Worm (Caenorhabditis elegans): ENCODE measurements around the gene C29G2.3.

Gene C29G2.3

DNA sequence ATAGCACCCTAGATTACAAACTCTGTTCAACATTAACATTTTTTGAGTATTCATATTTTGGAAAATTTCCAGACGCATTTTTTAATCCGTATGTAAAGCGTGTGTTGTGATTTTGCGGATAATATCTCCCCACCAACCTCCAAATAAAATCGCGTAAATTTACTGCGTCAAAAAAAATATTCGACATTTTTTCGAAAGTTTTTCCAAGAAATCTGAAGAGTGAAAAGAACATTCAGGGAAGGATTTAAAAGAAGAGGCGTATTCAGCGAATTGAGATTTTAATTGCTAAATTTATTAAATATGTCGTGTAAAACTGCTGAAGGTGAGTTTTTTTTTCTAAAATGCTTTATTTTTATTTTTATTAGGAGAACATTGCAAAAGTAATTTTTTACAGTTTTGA lies 6.8 kb upstream of the C29G2.3 start, which contains the start of gene nhr-290:
nhr-290 (plus strand) TSS at position 301 of the 400 bp plus-strand sequence.
- no peak for TF ChIP-seq B0035.1 (tag; optimal IDR thresholded peaks at IDR 0.05)
- TF ChIP-seq ztf-22 (GFP tag; optimal IDR thresholded peaks at IDR 0.05): no peak

- 0 out of 2 replicates have a peak, but pooled peaks have one; percentile 27 for TF ChIP-seq egl-18 (GFP tag; IDR thresholded peaks at IDR 0.05)
- no peak for TF ChIP-seq snpc-4 (GFP tag; optimal IDR thresholded peaks at IDR 0.05)
- TF ChIP-seq snpc-4 (tag; optimal IDR thresholded peaks at IDR 0.05): peak in 2 of 4 experiments; percentile 63 to 80
- TF ChIP-seq mcd-1 (GFP tag; IDR thresholded peaks at IDR 0.05): 0 out of 2 replicates have a peak, but pooled peaks have one; percentile 14
- TF ChIP-seq ZK185.1 (tag; optimal IDR thresholded peaks at IDR 0.05; ENCODE audit: poor library complexity, severe bottlenecking): no peak
- no peak for TF ChIP-seq madf-3 (GFP tag; IDR thresholded peaks at IDR 0.05)
- TF ChIP-seq hmg-1.2 (GFP tag; IDR thresholded peaks at IDR 0.05): peak; percentile 53
- TF ChIP-seq snpc-1.1 (tag; optimal IDR thresholded peaks at IDR 0.05; ENCODE audit: insufficient read depth): peak; percentile 32
- peak; percentile 79 for TF ChIP-seq zfh-2 (GFP tag; conservative IDR thresholded peaks at IDR 0.05)
Measured at ce11 chrV:2575716-2576115, 5.0 kb upstream of the C29G2.3 start.

DNA sequence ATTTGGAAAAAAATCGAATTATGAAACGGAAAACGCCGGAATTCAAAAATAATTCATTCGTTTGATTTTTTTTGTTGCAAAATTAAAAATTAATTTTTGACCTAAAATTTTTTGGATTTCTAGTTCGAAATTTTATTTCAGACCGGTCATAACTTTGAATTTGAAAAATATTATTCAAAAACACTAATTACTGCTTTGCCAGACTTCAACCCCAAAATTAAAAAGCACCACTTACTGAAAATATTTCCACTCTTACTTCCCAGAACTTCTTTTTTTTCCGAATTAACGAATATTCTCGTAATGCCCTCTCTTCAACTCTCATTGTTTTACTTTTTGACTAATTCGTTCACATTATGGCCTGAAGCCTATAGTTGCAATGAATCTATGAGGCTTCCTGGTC lies 3.1 kb upstream of the C29G2.3 start, which contains the start of gene srt-4:
srt-4 (plus strand) TSS at position 301 of the 400 bp plus-strand sequence.
- TF ChIP-seq ztf-22 (GFP tag; optimal IDR thresholded peaks at IDR 0.05) (no peak), xnd-1 (tag; optimal IDR thresholded peaks at IDR 0.05) (no peak), K12H6.12 (tag; optimal IDR thresholded peaks at IDR 0.05) (no peak), ztf-6 (GFP tag; IDR thresholded peaks at IDR 0.05) (no peak)

DNA sequence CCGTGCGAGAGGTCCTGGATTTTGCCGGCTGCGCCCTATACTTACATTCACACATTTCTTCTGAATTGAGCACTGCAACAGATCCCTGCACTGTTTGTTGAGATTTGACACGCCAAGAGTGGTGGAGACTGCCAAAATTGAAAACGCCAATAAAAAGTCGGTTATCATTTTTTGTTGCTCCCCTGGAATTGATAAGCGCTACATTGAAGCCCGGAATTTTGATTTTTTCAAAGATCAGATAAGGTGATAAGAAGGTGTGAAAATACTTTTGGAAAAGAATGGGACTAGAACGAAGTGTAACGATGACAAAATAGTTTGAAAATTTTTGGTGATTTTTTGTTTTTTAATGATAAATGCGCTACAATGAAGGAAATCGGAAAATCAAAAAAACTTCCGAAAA lies 5.0 kb downstream of the C29G2.3 start, which contains the start of gene C29G2.6:
C29G2.6 (minus strand) TSS at position 182 of the 400 bp plus-strand sequence.
- TF ChIP-seq dox-1 (GFP tag; IDR thresholded peaks at IDR 0.05) (no peak), repo-1 (tag; optimal IDR thresholded peaks at IDR 0.05) (no peak), nhr-80 (tag; optimal IDR thresholded peaks at IDR 0.05) (peak; percentile 42)

DNA sequence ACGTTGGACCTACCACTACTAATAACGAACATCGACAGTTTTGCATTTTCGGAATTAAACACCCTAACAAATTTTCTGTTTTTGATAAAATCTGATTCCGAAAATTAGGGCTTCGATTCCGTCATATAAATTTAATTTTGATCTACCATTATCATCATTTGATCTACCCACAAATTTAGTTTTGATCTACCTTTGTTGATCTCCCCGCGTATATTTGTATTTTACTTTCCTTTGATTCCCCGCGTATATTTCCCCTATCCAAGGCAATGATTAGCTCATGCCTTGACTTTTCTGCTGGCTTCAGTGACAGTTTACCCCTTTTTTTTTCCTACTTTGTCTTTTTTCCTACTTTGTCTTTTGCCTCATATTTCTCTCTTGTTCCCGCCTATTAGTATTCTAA lies 9.1 kb downstream of the C29G2.3 start:
- TF ChIP-seq madf-8 (GFP tag; conservative IDR thresholded peaks at IDR 0.05) (peak; percentile 55), ceh-91 (GFP tag; IDR thresholded peaks at IDR 0.05) (no peak), Y95B8A.8 (GFP tag; IDR thresholded peaks at IDR 0.05) (no peak), Y79H2A.3 (GFP tag; conservative IDR thresholded peaks at IDR 0.05) (no peak), dpl-1 (GFP tag; optimal IDR thresholded peaks at IDR 0.05) (peak; percentile 47), madf-6 (GFP tag; IDR thresholded peaks at IDR 0.05) (peak; percentile 78), sea-2 (GFP tag; IDR thresholded peaks at IDR 0.05) (no peak), ets-4 (GFP tag; optimal IDR thresholded peaks at IDR 0.05) (no peak), somi-1 (GFP tag; optimal IDR thresholded peaks at IDR 0.05) (no peak), atf-7 (tag; optimal IDR thresholded peaks at IDR 0.05) (no peak), bed-2 (GFP tag; IDR thresholded peaks at IDR 0.05) (no peak), unc-130 (GFP tag; optimal IDR thresholded peaks at IDR 0.05) (no peak), ceh-40 (GFP tag; IDR thresholded peaks at IDR 0.05) (no peak), mxl-1 (tag; optimal IDR thresholded peaks at IDR 0.05) (no peak), ztf-3 (GFP tag; optimal IDR thresholded peaks at IDR 0.05) (no peak), efl-1 (GFP tag; optimal IDR thresholded peaks at IDR 0.05) (peak; percentile 72), gei-17 (GFP tag; optimal IDR thresholded peaks at IDR 0.05) (no peak), Y56A3A.18 (GFP tag; IDR thresholded peaks at IDR 0.05) (no peak), Y67H2A.10 (GFP tag; conservative IDR thresholded peaks at IDR 0.05) (no peak), T07F8.4 (tag; optimal IDR thresholded peaks at IDR 0.05) (no peak), dpff-1 (tag; optimal IDR thresholded peaks at IDR 0.05) (no peak), ccch-3 (GFP tag; optimal IDR thresholded peaks at IDR 0.05) (no peak), xnd-1 (tag; optimal IDR thresholded peaks at IDR 0.05) (peak; percentile 30), akir-1 (GFP tag; optimal IDR thresholded peaks at IDR 0.05) (no peak), Y53G8AR.9 (GFP tag; conservative IDR thresholded peaks at IDR 0.05) (no peak), lin-54 (GFP tag; optimal IDR thresholded peaks at IDR 0.05) (no peak), snpc-4 (GFP tag; optimal IDR thresholded peaks at IDR 0.05) (no peak), snpc-4 (tag; optimal IDR thresholded peaks at IDR 0.05) (no peak), ztf-22 (GFP tag; optimal IDR thresholded peaks at IDR 0.05) (no peak)
